Fruit fly (Drosophila melanogaster): Measurements from ENCODE around the gene CG15399.

The CG15399 gene

DNA sequence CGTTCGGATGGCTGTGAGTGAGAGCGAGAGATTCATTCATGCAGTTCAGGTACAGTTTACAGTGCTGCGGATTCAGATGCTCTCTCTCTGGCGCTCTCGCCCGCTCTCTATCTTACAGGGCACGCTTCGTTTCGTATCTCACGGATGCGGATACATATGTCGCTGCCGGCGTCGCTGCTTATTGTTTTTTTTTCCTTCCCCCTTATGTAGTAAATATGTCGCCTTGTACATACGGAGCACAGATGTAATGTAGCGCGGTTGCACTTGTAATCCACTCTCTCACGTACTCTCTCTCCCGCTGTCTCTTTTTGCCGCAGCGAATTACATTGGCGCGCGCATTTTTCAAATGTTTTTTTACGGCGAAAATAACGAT lies 16.3 kb downstream of the CG15399 start (continued):
- peak; percentile 2 for TF ChIP-seq kah (GFP tag; optimal IDR thresholded peaks at IDR 0.05)

DNA sequence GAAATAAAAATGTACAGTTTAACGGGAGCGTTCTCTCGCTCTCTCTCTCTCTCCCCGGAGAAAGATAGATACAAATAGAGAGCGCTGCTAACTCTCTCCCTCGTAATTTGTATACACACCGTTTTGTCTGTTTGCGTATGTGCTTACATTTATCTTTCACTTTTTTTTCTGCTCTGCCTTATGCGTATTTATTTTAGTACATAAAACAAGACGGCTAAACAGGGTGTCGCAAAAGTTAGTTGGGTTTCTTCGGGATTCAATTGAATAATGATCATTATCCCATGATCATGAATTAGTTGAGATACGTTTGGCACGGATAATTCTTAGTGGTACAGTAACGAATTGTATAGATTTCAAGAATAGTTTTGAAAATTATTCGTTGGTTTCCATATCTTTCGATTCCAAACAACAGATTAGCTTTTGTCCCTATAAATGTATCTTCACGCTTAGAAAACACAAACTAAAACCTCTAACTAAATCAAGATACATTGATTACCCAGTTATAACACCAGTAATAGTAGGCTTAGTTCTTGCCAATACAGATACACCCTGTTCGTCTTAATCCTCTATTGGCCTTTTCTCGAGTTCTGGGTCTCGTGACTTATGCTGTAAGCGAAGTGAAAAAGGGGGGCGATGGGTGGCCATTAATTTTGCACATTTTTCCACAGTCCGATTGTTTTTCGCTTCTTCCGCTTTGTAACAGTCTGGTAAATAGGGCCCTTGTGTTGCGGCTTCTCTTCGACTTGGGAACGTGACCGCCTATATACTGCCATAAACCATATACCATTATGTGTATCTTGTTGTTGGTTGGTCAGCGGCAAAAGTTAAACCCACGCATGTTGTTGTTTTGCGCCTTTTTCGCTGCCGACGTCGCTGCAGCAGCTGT lies 16.9 kb downstream of the CG15399 start:
- TF ChIP-seq Bgb (GFP tag; IDR thresholded peaks at IDR 0.05; ENCODE audit: partially characterized antibody) = no peak
- TF ChIP-seq CG13624 (GFP tag; optimal IDR thresholded peaks at IDR 0.05) = peak; percentile 82
- peak; percentile 50 for TF ChIP-seq gsb-n (tag; optimal IDR thresholded peaks at IDR 0.05)
- TF ChIP-seq rib (GFP tag; IDR thresholded peaks at IDR 0.05) = no peak
- TF ChIP-seq cwo (GFP tag; optimal IDR thresholded peaks at IDR 0.05) = peak; percentile 95
- TF ChIP-seq hb (GFP tag; IDR thresholded peaks at IDR 0.05; ENCODE audit: partially characterized antibody) = no peak
- peak; percentile 79 for TF ChIP-seq mam (GFP tag; optimal IDR thresholded peaks at IDR 0.05)
- TF ChIP-seq ap (GFP tag; IDR thresholded peaks at IDR 0.05) = no peak
- TF ChIP-seq Sry-β (GFP tag; optimal IDR thresholded peaks at IDR 0.05) = peak; percentile 56
- peak; percentile 82 for TF ChIP-seq CG13894 (tag; optimal IDR thresholded peaks at IDR 0.05)
- no peak for TF ChIP-seq Xrp1 (GFP tag; IDR thresholded peaks at IDR 0.05)
- TF ChIP-seq ro (GFP tag; IDR thresholded peaks at IDR 0.05) = no peak
- TF ChIP-seq CG10267 (tag; optimal IDR thresholded peaks at IDR 0.05) = peak; percentile 71
- no peak for TF ChIP-seq zen2 (GFP tag; IDR thresholded peaks at IDR 0.05; ENCODE audit: partially characterized antibody)
- TF ChIP-seq gce (GFP tag; IDR thresholded peaks at IDR 0.05) = no peak
- no peak for TF ChIP-seq Mrtf (GFP tag; IDR thresholded peaks at IDR 0.05)
- no peak for TF ChIP-seq fru (optimal IDR thresholded peaks at IDR 0.05)
- no peak for TF ChIP-seq ara (GFP tag; IDR thresholded peaks at IDR 0.05)
- TF ChIP-seq CG7987 (GFP tag; optimal IDR thresholded peaks at IDR 0.05) = peak; percentile 75
- TF ChIP-seq CG15479 (GFP tag; optimal IDR thresholded peaks at IDR 0.05) = peak; percentile 50
- TF ChIP-seq org-1 (GFP tag; optimal IDR thresholded peaks at IDR 0.05) = peak; percentile 85
- TF ChIP-seq psq (GFP tag; optimal IDR thresholded peaks at IDR 0.05) = peak; percentile 51
- TF ChIP-seq tll (GFP tag; optimal IDR thresholded peaks at IDR 0.05) = peak in 1 of 2 experiments; percentile 67
- TF ChIP-seq nerfin-1 (tag; optimal IDR thresholded peaks at IDR 0.05) = peak; percentile 70
- peak; percentile 71 for TF ChIP-seq schlank (tag; optimal IDR thresholded peaks at IDR 0.05)
- TF ChIP-seq CG18476 (GFP tag; optimal IDR thresholded peaks at IDR 0.05) = peak; percentile 39
- no peak for TF ChIP-seq CG14441 (GFP tag; IDR thresholded peaks at IDR 0.05)
- no peak for TF ChIP-seq zfh1 (GFP tag; IDR thresholded peaks at IDR 0.05)
- TF ChIP-seq abd-A (tag; optimal IDR thresholded peaks at IDR 0.05) = peak; percentile 82
- no peak for TF ChIP-seq chinmo (GFP tag; IDR thresholded peaks at IDR 0.05; ENCODE audit: partially characterized antibody)
- no peak for TF ChIP-seq gsb (GFP tag; IDR thresholded peaks at IDR 0.05)
- peak; percentile 84 for TF ChIP-seq NK7.1 (GFP tag; optimal IDR thresholded peaks at IDR 0.05)
- peak; percentile 62 for TF ChIP-seq emc (GFP tag; optimal IDR thresholded peaks at IDR 0.05)
- peak; percentile 86 for TF ChIP-seq CG12391 (tag; optimal IDR thresholded peaks at IDR 0.05)
- TF ChIP-seq Mad (GFP tag; optimal IDR thresholded peaks at IDR 0.05) = peak; percentile 42
- no peak for TF ChIP-seq Ravus (GFP tag; IDR thresholded peaks at IDR 0.05)
- no peak for TF ChIP-seq CG3838 (GFP tag; optimal IDR thresholded peaks at IDR 0.05)
- TF ChIP-seq dpn (GFP tag; optimal IDR thresholded peaks at IDR 0.05) = peak; percentile 74 to 78
- no peak for TF ChIP-seq hth (optimal IDR thresholded peaks at IDR 0.05)
- TF ChIP-seq jing (GFP tag; optimal IDR thresholded peaks at IDR 0.05) = peak; percentile 8
- no peak for TF ChIP-seq knrl (GFP tag; IDR thresholded peaks at IDR 0.05; ENCODE audit: partially characterized antibody)
- TF ChIP-seq CG9817 (tag; optimal IDR thresholded peaks at IDR 0.05) = peak; percentile 79
- TF ChIP-seq sob (GFP tag; IDR thresholded peaks at IDR 0.05) = no peak
- TF ChIP-seq gfzf (GFP tag; optimal IDR thresholded peaks at IDR 0.05) = no peak
- peak; percentile 71 for TF ChIP-seq Side (GFP tag; optimal IDR thresholded peaks at IDR 0.05)
- TF ChIP-seq Usf (GFP tag; optimal IDR thresholded peaks at IDR 0.05) = peak; percentile 49

Data from whole organism, embryonic.